Worm (Caenorhabditis elegans): Measurements from ENCODE around the gene F39G3.3.

ce11 chrV:4754684-4755211 is 23.0 kb downstream of the F39G3.3 start:
- no peak for TF ChIP-seq ama-1 (optimal IDR thresholded peaks at IDR 0.05)
- no peak for TF ChIP-seq nhr-21 (tag; optimal IDR thresholded peaks at IDR 0.05)

Measured in whole organism, L2 larva.